Fruit fly (Drosophila melanogaster) whole organism, embryonic: ENCODE measurements around the gene dls.

Experiments
- Awh ChIP-seq: fragments of 200-800 bp; sonication (Bioruptor generic); IDR thresholded peaks from 2 replicates; pipeline ENCODE4, ENCODE4 v1.3.6; 2022; ENCODE audit warnings: missing biosample characterization, missing genetic modification characterization
- B-H2 ChIP-seq: fragments of 200-800 bp; sonication (Bioruptor generic); optimal IDR thresholded peaks from 2 replicates; lab custom pipeline; 2018; ENCODE audit warnings: missing biosample characterization, mild to moderate bottlenecking, missing genetic modification characterization
- Bdp1 ChIP-seq: fragments of 200-800 bp; sonication (Bioruptor generic); optimal IDR thresholded peaks from 3 replicates; lab custom pipeline; 2016; ENCODE audit warnings: missing biosample characterization, missing genetic modification characterization
- CG10267 ChIP-seq: fragments of 200-800 bp; sonication (Bioruptor generic); optimal IDR thresholded peaks from 2 replicates; lab custom pipeline; 2018; ENCODE audit warnings: missing biosample characterization, mild to moderate bottlenecking, missing genetic modification characterization, moderate library complexity
- CG10979 ChIP-seq: fragments of 200-800 bp; sonication (Bioruptor generic); optimal IDR thresholded peaks from 2 replicates; lab custom pipeline; 2018; ENCODE audit warnings: missing biosample characterization, mild to moderate bottlenecking, missing genetic modification characterization, moderate library complexity
- CG11560 ChIP-seq: fragments of 200-800 bp; sonication (Bioruptor generic); IDR thresholded peaks from 3 replicates; pipeline ENCODE4 v1.3.6; 2022; ENCODE audit warnings: missing biosample characterization, missing genetic modification characterization
- CG11696 ChIP-seq: fragments of 200-800 bp; sonication (Bioruptor generic); IDR thresholded peaks from 2 replicates; pipeline ENCODE4 v1.3.6; 2022; ENCODE audit warnings: missing biosample characterization, missing genetic modification characterization
- CG12769 ChIP-seq: fragments of 200-800 bp; sonication (Bioruptor generic); optimal IDR thresholded peaks from 2 replicates; lab custom pipeline; 2019; ENCODE audit warnings: missing biosample characterization, mild to moderate bottlenecking, missing genetic modification characterization, moderate library complexity
- CG15269 ChIP-seq: fragments of 200-800 bp; sonication (Bioruptor generic); optimal IDR thresholded peaks from 2 replicates; lab custom pipeline; 2018; ENCODE audit warnings: missing biosample characterization, mild to moderate bottlenecking, missing genetic modification characterization, moderate library complexity
- CG1602 ChIP-seq: fragments of 200-800 bp; sonication (Bioruptor generic); optimal IDR thresholded peaks from 3 replicates; lab custom pipeline; 2016; ENCODE audit warnings: missing biosample characterization, missing genetic modification characterization
- CG17359 ChIP-seq: fragments of 200-800 bp; sonication (Bioruptor generic); optimal IDR thresholded peaks from 3 replicates; lab custom pipeline; 2018; ENCODE audit warnings: missing biosample characterization, mild to moderate bottlenecking, missing genetic modification characterization, moderate library complexity
- CG18011 ChIP-seq: fragments of 200-800 bp; sonication (Bioruptor generic); optimal IDR thresholded peaks from 2 replicates; lab custom pipeline; 2017; ENCODE audit warnings: missing biosample characterization, missing genetic modification characterization, mild to moderate bottlenecking, moderate library complexity, missing genotype
- CG31365 ChIP-seq: fragments of 200-800 bp; sonication (Bioruptor generic); optimal IDR thresholded peaks from 2 replicates; lab custom pipeline; 2018; ENCODE audit warnings: missing biosample characterization, mild to moderate bottlenecking, missing genetic modification characterization
- CG3838 ChIP-seq: fragments of 200-800 bp; sonication (Bioruptor generic); optimal IDR thresholded peaks from 3 replicates; lab custom pipeline; 2016; ENCODE audit warnings: missing biosample characterization, missing genetic modification characterization
- CG4282 ChIP-seq: fragments of 200-800 bp; sonication (Bioruptor generic); optimal IDR thresholded peaks from 2 replicates; lab custom pipeline; 2016; ENCODE audit warnings: missing biosample characterization, missing genetic modification characterization
- CG4820 ChIP-seq: fragments of 200-800 bp; sonication (Bioruptor generic); optimal IDR thresholded peaks from 3 replicates; lab custom pipeline; 2016; ENCODE audit warnings: missing biosample characterization, missing genetic modification characterization
- CG4854 ChIP-seq: fragments of 200-800 bp; sonication (Bioruptor generic); optimal IDR thresholded peaks from 2 replicates; lab custom pipeline; 2016; ENCODE audit warnings: missing biosample characterization, missing genetic modification characterization, inconsistent platforms
- CG7839 ChIP-seq: fragments of 200-800 bp; sonication (Bioruptor generic); optimal IDR thresholded peaks from 3 replicates; lab custom pipeline; 2018; ENCODE audit warnings: missing biosample characterization, mild to moderate bottlenecking, missing genetic modification characterization, moderate library complexity
- CG8089 ChIP-seq: fragments of 200-800 bp; sonication (Bioruptor generic); optimal IDR thresholded peaks from 3 replicates; lab custom pipeline; 2016; ENCODE audit warnings: missing biosample characterization, missing genetic modification characterization
- CG8281 ChIP-seq: fragments of 200-800 bp; sonication (Bioruptor generic); optimal IDR thresholded peaks from 2 replicates; lab custom pipeline; 2018; ENCODE audit warnings: missing biosample characterization, mild to moderate bottlenecking, missing genetic modification characterization, moderate library complexity
- CG8944 ChIP-seq: fragments of 200-800 bp; sonication (Bioruptor generic); optimal IDR thresholded peaks from 3 replicates; lab custom pipeline; 2016; ENCODE audit warnings: missing biosample characterization, missing genetic modification characterization
- CG9932 ChIP-seq: fragments of 200-800 bp; sonication (Bioruptor generic); IDR thresholded peaks from 2 replicates; pipeline ENCODE4 v1.3.6; 2022; ENCODE audit warnings: missing biosample characterization, missing genetic modification characterization
- CHES-1-like ChIP-seq: fragments of 200-800 bp; sonication (Bioruptor generic); optimal IDR thresholded peaks from 2 replicates; lab custom pipeline; 2016; ENCODE audit warnings: missing biosample characterization, missing genetic modification characterization
- CkIIα-i1 ChIP-seq: fragments of 200-800 bp; sonication (Bioruptor generic); IDR thresholded peaks from 2 replicates; pipeline ENCODE4 v1.3.6; 2022; ENCODE audit warnings: missing biosample characterization, missing genetic modification characterization
- CrebB ChIP-seq: fragments of 200-800 bp; sonication (Bioruptor generic); optimal IDR thresholded peaks from 3 replicates; lab custom pipeline; 2018; ENCODE audit warnings: missing biosample characterization, mild to moderate bottlenecking, missing genetic modification characterization
- Hand ChIP-seq: fragments of 200-800 bp; sonication (Bioruptor generic); optimal IDR thresholded peaks from 2 replicates; lab custom pipeline; 2017; ENCODE audit warnings: mild to moderate bottlenecking, missing biosample characterization, missing genetic modification reagents, missing genetic modification characterization
- Hr78 ChIP-seq, 2 experiments: fragments of 200-800 bp in 1 of 2; fragments of >200 bp in 1 of 2; sonication (Bioruptor generic) in 1 of 2; optimal IDR thresholded peaks; 2 replicates each; lab custom pipeline; 2017 to 2019; ENCODE audit warnings: missing biosample characterization in 2 of 2, missing genetic modification characterization in 2 of 2, mild to moderate bottlenecking in 1 of 2, moderate library complexity in 1 of 2
- NC2β ChIP-seq: fragments of 200-800 bp; sonication (Bioruptor generic); optimal IDR thresholded peaks from 2 replicates; lab custom pipeline; 2016; ENCODE audit warnings: missing biosample characterization, missing genetic modification characterization
- Spps ChIP-seq: fragments of 200-800 bp; sonication (Bioruptor generic); optimal IDR thresholded peaks from 2 replicates; lab custom pipeline; 2018; ENCODE audit warnings: missing biosample characterization, mild to moderate bottlenecking, missing genetic modification characterization
- Ssrp ChIP-seq: fragments of 200-800 bp; sonication (Bioruptor generic); optimal IDR thresholded peaks from 2 replicates; lab custom pipeline; 2018; ENCODE audit warnings: missing biosample characterization, mild to moderate bottlenecking, missing genetic modification characterization, moderate library complexity
- Trl ChIP-seq, 3 experiments: fragments of >200 bp in 2 of 3; fragments of 200-800 bp in 1 of 3; sonication (Bioruptor generic) in 1 of 3; optimal IDR thresholded peaks; 2 replicates in 1 of 3; 3 replicates in 2 of 3; lab custom pipeline; 2016 to 2017; ENCODE audit warnings: missing biosample characterization in 1 of 3, missing genetic modification characterization in 1 of 3
- YL-1 ChIP-seq: fragments of 200-800 bp; sonication (Bioruptor generic); optimal IDR thresholded peaks from 3 replicates; lab custom pipeline; 2017; ENCODE audit warnings: missing biosample characterization, mild to moderate bottlenecking, missing genetic modification characterization
- ara ChIP-seq: fragments of 200-800 bp; sonication (Bioruptor generic); IDR thresholded peaks from 2 replicates; pipeline ENCODE4 v1.3.6; 2022; ENCODE audit warnings: missing biosample characterization, missing genetic modification characterization
- ase ChIP-seq: fragments of 200-800 bp; sonication (Bioruptor generic); IDR thresholded peaks from 3 replicates; pipeline ENCODE4 v1.3.6; 2022; ENCODE audit warnings: missing biosample characterization, missing genetic modification characterization
- chm ChIP-seq: fragments of 200-800 bp; sonication (Bioruptor generic); IDR thresholded peaks from 2 replicates; pipeline ENCODE4 v1.3.6; 2022; ENCODE audit warnings: missing biosample characterization, missing genetic modification characterization
- crp ChIP-seq, 2 experiments: fragments of 200-800 bp; sonication (Bioruptor generic); optimal IDR thresholded peaks; 2 replicates in 1 of 2; 3 replicates in 1 of 2; lab custom pipeline; 2017; ENCODE audit warnings: missing biosample characterization in 2 of 2, missing genetic modification characterization in 2 of 2, mild to moderate bottlenecking in 1 of 2, moderate library complexity in 1 of 2
- danr ChIP-seq: fragments of 200-800 bp; sonication (Bioruptor generic); IDR thresholded peaks from 2 replicates; pipeline ENCODE4 v1.3.6; 2022; ENCODE audit warnings: missing biosample characterization, missing genetic modification characterization
- dimm ChIP-seq: fragments of 200-800 bp; sonication (Bioruptor generic); IDR thresholded peaks from 2 replicates; pipeline ENCODE4 v1.3.6; 2022; ENCODE audit warnings: missing biosample characterization, missing genetic modification characterization
- eve ChIP-seq, 2 experiments: fragments of >200 bp; optimal IDR thresholded peaks; 2 replicates each; lab custom pipeline; 2017; ENCODE audit warnings: missing biosample characterization in 2 of 2, missing genetic modification characterization in 2 of 2
- hkb ChIP-seq, 2 experiments: fragments of 200-800 bp in 1 of 2; fragments of >200 bp in 1 of 2; sonication (Bioruptor generic) in 1 of 2; IDR thresholded peaks in 1 of 2; optimal IDR thresholded peaks in 1 of 2; 2 replicates each; pipeline versions ENCODE4 v1.3.6 to Lab custom; 2017 to 2022; ENCODE audit warnings: missing biosample characterization in 1 of 2, missing genetic modification characterization in 1 of 2
- ro ChIP-seq: fragments of 200-800 bp; sonication (Bioruptor generic); IDR thresholded peaks from 2 replicates; pipeline ENCODE4 v1.3.6; 2022; ENCODE audit warnings: missing biosample characterization, missing genetic modification characterization
- sima ChIP-seq: fragments of 200-800 bp; sonication (Bioruptor generic); optimal IDR thresholded peaks from 2 replicates; lab custom pipeline; 2016; ENCODE audit warnings: missing biosample characterization, missing genetic modification characterization
- sob ChIP-seq: fragments of 200-800 bp; sonication (Bioruptor generic); IDR thresholded peaks from 2 replicates; pipeline ENCODE4 v1.3.6; 2022; ENCODE audit warnings: missing biosample characterization, missing genetic modification characterization
- sug ChIP-seq: fragments of 200-800 bp; optimal IDR thresholded peaks from 2 replicates; lab custom pipeline; 2019; ENCODE audit warnings: missing biosample characterization, mild to moderate bottlenecking, missing genetic modification characterization, moderate library complexity
- tio ChIP-seq: fragments of 200-800 bp; sonication (Bioruptor generic); optimal IDR thresholded peaks from 2 replicates; lab custom pipeline; 2017; ENCODE audit warnings: missing biosample characterization, missing genetic modification characterization, inconsistent platforms
- twi ChIP-seq: fragments of 200-800 bp; optimal IDR thresholded peaks from 2 replicates; lab custom pipeline; 2019; ENCODE audit warnings: missing biosample characterization, mild to moderate bottlenecking, missing genetic modification characterization, moderate library complexity
- z ChIP-seq: fragments of 200-800 bp; sonication (Bioruptor generic); IDR thresholded peaks from 3 replicates; pipeline ENCODE4 v1.3.6; 2022; ENCODE audit warnings: missing biosample characterization, missing genetic modification characterization
- zen2 ChIP-seq: fragments of 200-800 bp; sonication (Bioruptor generic); IDR thresholded peaks from 3 replicates; pipeline ENCODE4 v1.3.6; 2022; ENCODE audit warnings: missing biosample characterization, missing genetic modification characterization; ENCODE audit not compliant: partially characterized antibody
- zf30C ChIP-seq: fragments of 200-800 bp; sonication (Bioruptor generic); optimal IDR thresholded peaks from 3 replicates; lab custom pipeline; 2018; ENCODE audit warnings: missing biosample characterization, mild to moderate bottlenecking, missing genetic modification characterization

Gene dls

dm6 chr3L:16228659-16229205 is 27.6 kb downstream of the dls start, which contains the start of gene Tmx3 (continued):
- TF ChIP-seq YL-1 (GFP tag; lab: Kevin White, UChicago) (peak; percentile 84), CG11560 (tag; lab: Robert Waterston, UW) (peak; percentile 63; the same call in 1 of the 3 replicates), CG7839 (tag; lab: Kevin White, UChicago) (peak; percentile 92), Hand (GFP tag; lab: Kevin White, UChicago) (peak; percentile 41), Ssrp (tag; lab: Kevin White, UChicago) (peak; percentile 92), chm (GFP tag; lab: Robert Waterston, UW) (no peak), CG9932 (GFP tag; lab: Robert Waterston, UW) (peak; percentile 96), CG10267 (tag; lab: Kevin White, UChicago) (peak; percentile 84), CkIIα-i1 (GFP tag; lab: Robert Waterston, UW) (no peak), ase (GFP tag; lab: Robert Waterston, UW) (peak; percentile 86), CG3838 (GFP tag; lab: Kevin White, UChicago) (peak; percentile 70), CG4854 (GFP tag; lab: Kevin White, UChicago) (peak; percentile 50), CG1602 (GFP tag; lab: Kevin White, UChicago) (peak; percentile 90), CG8089 (peak; percentile 35), CG12769 (tag; lab: Kevin White, UChicago) (no peak), Hr78 (GFP tag; optimal IDR thresholded peaks at IDR 0.05; lab: Kevin White, UChicago) (no peak), NC2β (GFP tag; lab: Kevin White, UChicago) (peak; percentile 18), CG17359 (tag; lab: Kevin White, UChicago) (peak; percentile 90), CG4282 (GFP tag; lab: Kevin White, UChicago) (peak; percentile 3), CG4820 (GFP tag; lab: Kevin White, UChicago) (peak; percentile 87), Awh (GFP tag; lab: Robert Waterston, UW) (peak; percentile 88), eve (GFP tag; optimal IDR thresholded peaks at IDR 0.05; lab: Kevin White, UChicago) (no peak), CrebB (tag; lab: Kevin White, UChicago) (peak; percentile 61), Bdp1 (GFP tag; lab: Kevin White, UChicago) (no peak), CG31365 (tag; lab: Kevin White, UChicago) (no peak), Trl (optimal IDR thresholded peaks at IDR 0.05; lab: Kevin White, UChicago) (no peak), Trl (GFP tag; optimal IDR thresholded peaks at IDR 0.05; lab: Kevin White, UChicago) (peak; percentile 52), ro (GFP tag; lab: Robert Waterston, UW) (peak; percentile 85), crp (GFP tag; optimal IDR thresholded peaks at IDR 0.05; lab: Kevin White, UChicago) (peak in 1 of 2 experiments; percentile 61), danr (GFP tag; lab: Robert Waterston, UW) (peak; percentile 77), sob (GFP tag; lab: Robert Waterston, UW) (peak; percentile 95), CG8281 (tag; lab: Kevin White, UChicago) (peak; percentile 50), CG10979 (tag; lab: Kevin White, UChicago) (peak; percentile 79), sug (tag; lab: Kevin White, UChicago) (peak; percentile 31), CG15269 (peak; percentile 90), sima (no peak), zen2 (no peak), CHES-1-like (GFP tag; lab: Kevin White, UChicago) (peak; percentile 55), Spps (tag; lab: Kevin White, UChicago) (peak; percentile 62), hkb (optimal IDR thresholded peaks at IDR 0.05; lab: Kevin White, UChicago) (no peak), hkb (GFP tag; IDR thresholded peaks at IDR 0.05; lab: Robert Waterston, UW) (peak; percentile 84), ara (GFP tag; lab: Robert Waterston, UW) (peak; percentile 87), twi (tag; lab: Kevin White, UChicago) (no peak), zf30C (GFP tag; lab: Kevin White, UChicago) (no peak), z (no peak), dimm (peak; percentile 84), B-H2 (GFP tag; lab: Kevin White, UChicago) (no peak), CG11696 (GFP tag; lab: Robert Waterston, UW) (no peak), CG18011 (GFP tag; lab: Kevin White, UChicago) (peak; percentile 57), tio (GFP tag; lab: Kevin White, UChicago) (peak; percentile 91), CG8944 (GFP tag; lab: Kevin White, UChicago) (peak; percentile 62)
